Worm (Caenorhabditis elegans): ENCODE results near the gene R10D12.1.

The R10D12.1 gene

ce11 chrV:13892457-13893375 lies 41.7 kb downstream of the R10D12.1 start, which contains the start of gene sptl-3:
TSS of gene sptl-3 (plus strand) at chrV:13893325.
- TF ChIP-seq flt-1 (GFP tag; IDR thresholded peaks at IDR 0.05): no peak
- TF ChIP-seq hnd-1 (tag; optimal IDR thresholded peaks at IDR 0.05): no peak
- TF ChIP-seq hmg-4 (GFP tag; optimal IDR thresholded peaks at IDR 0.05): no peak
- no peak for TF ChIP-seq sea-1 (GFP tag; conservative IDR thresholded peaks at IDR 0.05)
- TF ChIP-seq F13C5.2 (tag; optimal IDR thresholded peaks at IDR 0.05): no peak
- TF ChIP-seq tbx-37 (GFP tag; conservative IDR thresholded peaks at IDR 0.05): no peak
- no peak for TF ChIP-seq ceh-36 (tag; optimal IDR thresholded peaks at IDR 0.05)
- TF ChIP-seq scrt-1 (GFP tag; IDR thresholded peaks at IDR 0.05): no peak
- no peak for TF ChIP-seq tra-4 (tag; optimal IDR thresholded peaks at IDR 0.05)
- no peak for TF ChIP-seq ama-1 (optimal IDR thresholded peaks at IDR 0.05)

ce11 chrV:13891489-13891888 lies 43.0 kb downstream of the R10D12.1 start:
- no peak for TF ChIP-seq scrt-1 (GFP tag; IDR thresholded peaks at IDR 0.05)
- no peak for TF ChIP-seq hmbx-1 (tag; optimal IDR thresholded peaks at IDR 0.05)
- TF ChIP-seq ceh-36 (tag; optimal IDR thresholded peaks at IDR 0.05): no peak
- no peak for TF ChIP-seq hnd-1 (tag; optimal IDR thresholded peaks at IDR 0.05)
- no peak for TF ChIP-seq aly-1 (tag; optimal IDR thresholded peaks at IDR 0.05)
- TF ChIP-seq ama-1 (optimal IDR thresholded peaks at IDR 0.05): no peak
- TF ChIP-seq ets-7 (tag; optimal IDR thresholded peaks at IDR 0.05): no peak
- TF ChIP-seq F13C5.2 (tag; optimal IDR thresholded peaks at IDR 0.05): no peak
- no peak for TF ChIP-seq tbx-11 (GFP tag; IDR thresholded peaks at IDR 0.05)
- TF ChIP-seq tra-4 (tag; optimal IDR thresholded peaks at IDR 0.05): no peak

- TF ChIP-seq ceh-13 (GFP tag; optimal IDR thresholded peaks at IDR 0.05): no peak
- no peak for TF ChIP-seq pes-1 (GFP tag; IDR thresholded peaks at IDR 0.05)
- no peak for TF ChIP-seq tbx-37 (GFP tag; conservative IDR thresholded peaks at IDR 0.05)
- TF ChIP-seq B0310.2 (tag; optimal IDR thresholded peaks at IDR 0.05): no peak
- TF ChIP-seq hmbx-1 (tag; optimal IDR thresholded peaks at IDR 0.05): no peak
- TF ChIP-seq ceh-36 (tag; optimal IDR thresholded peaks at IDR 0.05): no peak
- TF ChIP-seq ets-7 (tag; optimal IDR thresholded peaks at IDR 0.05): no peak
- TF ChIP-seq hmg-4 (GFP tag; optimal IDR thresholded peaks at IDR 0.05): no peak
- TF ChIP-seq ama-1 (optimal IDR thresholded peaks at IDR 0.05): no peak
- TF ChIP-seq tbx-11 (GFP tag; IDR thresholded peaks at IDR 0.05): no peak
- TF ChIP-seq scrt-1 (GFP tag; IDR thresholded peaks at IDR 0.05): no peak
- TF ChIP-seq tra-4 (tag; optimal IDR thresholded peaks at IDR 0.05): no peak
- no peak for TF ChIP-seq hnd-1 (tag; optimal IDR thresholded peaks at IDR 0.05)
- no peak for TF ChIP-seq aly-1 (tag; optimal IDR thresholded peaks at IDR 0.05)
- TF ChIP-seq sea-1 (GFP tag; conservative IDR thresholded peaks at IDR 0.05): no peak
- no peak for TF ChIP-seq flt-1 (GFP tag; IDR thresholded peaks at IDR 0.05)
- no peak for TF ChIP-seq F13C5.2 (tag; optimal IDR thresholded peaks at IDR 0.05)
These were observed 44.0 kb downstream of the R10D12.1 start, which contains the start of gene lbp-8 for ce11 chrV:13890473-13890872. TSS of gene lbp-8 (plus strand) at chrV:13890773.

- no peak for TF ChIP-seq tbx-37 (GFP tag; conservative IDR thresholded peaks at IDR 0.05)
- TF ChIP-seq flt-1 (GFP tag; IDR thresholded peaks at IDR 0.05): no peak
- TF ChIP-seq ceh-13 (GFP tag; optimal IDR thresholded peaks at IDR 0.05): no peak
- TF ChIP-seq tra-4 (tag; optimal IDR thresholded peaks at IDR 0.05): no peak
- TF ChIP-seq hnd-1 (tag; optimal IDR thresholded peaks at IDR 0.05): no peak
- TF ChIP-seq ama-1 (optimal IDR thresholded peaks at IDR 0.05): no peak
- TF ChIP-seq tbx-11 (GFP tag; IDR thresholded peaks at IDR 0.05): no peak
- no peak for TF ChIP-seq hmbx-1 (tag; optimal IDR thresholded peaks at IDR 0.05)
- no peak for TF ChIP-seq ceh-36 (tag; optimal IDR thresholded peaks at IDR 0.05)
- no peak for TF ChIP-seq B0310.2 (tag; optimal IDR thresholded peaks at IDR 0.05)
- TF ChIP-seq F13C5.2 (tag; optimal IDR thresholded peaks at IDR 0.05): no peak
- TF ChIP-seq sea-1 (GFP tag; conservative IDR thresholded peaks at IDR 0.05): no peak
- no peak for TF ChIP-seq aly-1 (tag; optimal IDR thresholded peaks at IDR 0.05)
- no peak for TF ChIP-seq ets-7 (tag; optimal IDR thresholded peaks at IDR 0.05)
- TF ChIP-seq scrt-1 (GFP tag; IDR thresholded peaks at IDR 0.05): no peak
- TF ChIP-seq hmg-4 (GFP tag; optimal IDR thresholded peaks at IDR 0.05): no peak
- TF ChIP-seq pes-1 (GFP tag; IDR thresholded peaks at IDR 0.05): no peak
These were observed 44.9 kb downstream of the R10D12.1 start, which contains the start of gene spp-12 for ce11 chrV:13889516-13889915. TSS of gene spp-12 (plus strand) at chrV:13889816.

- TF ChIP-seq ceh-13 (GFP tag; optimal IDR thresholded peaks at IDR 0.05) (no peak), hmg-4 (GFP tag; optimal IDR thresholded peaks at IDR 0.05) (no peak), hnd-1 (tag; optimal IDR thresholded peaks at IDR 0.05) (no peak), ama-1 (optimal IDR thresholded peaks at IDR 0.05) (no peak), ceh-36 (tag; optimal IDR thresholded peaks at IDR 0.05) (no peak), hmbx-1 (tag; optimal IDR thresholded peaks at IDR 0.05) (no peak), tbx-11 (GFP tag; IDR thresholded peaks at IDR 0.05) (no peak), tra-4 (tag; optimal IDR thresholded peaks at IDR 0.05) (no peak), tbx-37 (GFP tag; conservative IDR thresholded peaks at IDR 0.05) (no peak), F13C5.2 (tag; optimal IDR thresholded peaks at IDR 0.05) (no peak), aly-1 (tag; optimal IDR thresholded peaks at IDR 0.05) (no peak), ets-7 (tag; optimal IDR thresholded peaks at IDR 0.05) (no peak), scrt-1 (GFP tag; IDR thresholded peaks at IDR 0.05) (no peak), flt-1 (GFP tag; IDR thresholded peaks at IDR 0.05) (no peak), pes-1 (GFP tag; IDR thresholded peaks at IDR 0.05) (no peak), sea-1 (GFP tag; conservative IDR thresholded peaks at IDR 0.05) (no peak), B0310.2 (tag; optimal IDR thresholded peaks at IDR 0.05) (no peak)
These were observed 47.1 kb downstream of the R10D12.1 start, which contains the start of gene srsx-19 for ce11 chrV:13887358-13887757. TSS of gene srsx-19 (plus strand) at chrV:13887658.

Data from whole organism, early embryonic.